Worm (Caenorhabditis elegans) whole organism, L4 larva: ENCODE measurements around the gene F42A9.8.

ENCODE experiments used
- F26F4.8 ChIP-seq: fragments of 200-800 bp; sonication (Bioruptor generic); conservative IDR thresholded peaks from 2 replicates; pipeline ENCODE4 v1.3.6; 2022; ENCODE audit warnings: missing genetic modification characterization, missing compliant biosample characterization
- F49E8.2 ChIP-seq: sonication (generic microtip); optimal IDR thresholded peaks from 2 replicates; lab custom pipeline; 2016; ENCODE audit warnings: missing compliant biosample characterization, mild to moderate bottlenecking, missing genetic modification characterization, borderline replicate concordance
- T26A8.4 ChIP-seq: fragments of 200-800 bp; sonication (Bioruptor generic); IDR thresholded peaks from 2 replicates; pipeline ENCODE4 v1.3.6; 2022; ENCODE audit warnings: missing genetic modification characterization, missing compliant biosample characterization
- ZK337.2 ChIP-seq: fragments of 200-800 bp; sonication (Bioruptor generic); IDR thresholded peaks from 2 replicates; pipeline ENCODE4 v1.3.6; 2022; ENCODE audit warnings: missing genetic modification reagents, missing genetic modification characterization, missing compliant biosample characterization
- aha-1 ChIP-seq: fragments of 150-350 bp; peaks from one replicate; lab custom pipeline; 2014; ENCODE audit warnings: missing biosample characterization, missing genetic modification characterization
- aly-2 ChIP-seq: sonication (generic microtip); optimal IDR thresholded peaks from 2 replicates; lab custom pipeline; 2018; ENCODE audit warnings: missing biosample characterization, missing genetic modification characterization
- attf-4 ChIP-seq: sonication (generic microtip); optimal IDR thresholded peaks from 3 replicates; lab custom pipeline; 2017; ENCODE audit warnings: missing biosample characterization, missing genetic modification characterization
- ceh-32 ChIP-seq: sonication (generic microtip); optimal IDR thresholded peaks from 2 replicates; lab custom pipeline; 2016; ENCODE audit warnings: mild to moderate bottlenecking, missing genetic modification characterization, missing compliant biosample characterization; ENCODE audit not compliant: poor library complexity
- ceh-44 ChIP-seq: fragments of 200-800 bp; sonication (Bioruptor generic); IDR thresholded peaks from 2 replicates; pipeline ENCODE4 v1.3.6; 2022; ENCODE audit warnings: missing genetic modification reagents, missing genetic modification characterization, missing compliant biosample characterization
- ceh-82 ChIP-seq: sonication (generic microtip); optimal IDR thresholded peaks from 2 replicates; lab custom pipeline; 2017; ENCODE audit warnings: missing biosample characterization, missing genetic modification characterization
- ctbp-1 ChIP-seq: fragments of 200-800 bp; sonication (Bioruptor generic); IDR thresholded peaks from 2 replicates; pipeline ENCODE4 v1.3.6; 2022; ENCODE audit warnings: missing genetic modification reagents, missing genetic modification characterization, missing compliant biosample characterization
- daf-12 ChIP-seq: fragments of 150-350 bp; optimal IDR thresholded peaks from 2 replicates; lab custom pipeline; 2014; ENCODE audit warnings: missing biosample characterization, missing genetic modification reagents, missing genetic modification characterization
- daf-19 ChIP-seq: fragments of 200-800 bp; sonication (Bioruptor generic); conservative IDR thresholded peaks from 2 replicates; pipeline ENCODE4 v1.3.6; 2022; ENCODE audit warnings: missing genetic modification characterization, missing compliant biosample characterization
- dmd-8 ChIP-seq: fragments of 200-800 bp; sonication (Bioruptor generic); IDR thresholded peaks from 2 replicates; pipeline ENCODE4 v1.3.6; 2022; ENCODE audit warnings: missing genetic modification characterization, missing compliant biosample characterization
- duxl-1 ChIP-seq: sonication (generic microtip); optimal IDR thresholded peaks from 2 replicates; lab custom pipeline; 2016; ENCODE audit warnings: mild to moderate bottlenecking, missing genetic modification characterization, moderate library complexity, missing compliant biosample characterization; ENCODE audit not compliant: poor library complexity
- egl-27 ChIP-seq: sonication (generic microtip); optimal IDR thresholded peaks from 3 replicates; lab custom pipeline; 2017; ENCODE audit warnings: missing biosample characterization, missing genetic modification reagents, missing genetic modification characterization
- fkh-10 ChIP-seq: fragments of 150-350 bp; optimal IDR thresholded peaks from 2 replicates; lab custom pipeline; 2014; ENCODE audit warnings: missing biosample characterization, missing genetic modification reagents, missing genetic modification characterization
- hif-1 ChIP-seq, 2 experiments: sonication (generic microtip); optimal IDR thresholded peaks; 2 replicates each; lab custom pipeline; 2016 to 2017; ENCODE audit warnings: missing compliant biosample characterization in 2 of 2, missing genetic modification characterization in 2 of 2, missing genetic modification reagents in 2 of 2, missing genotype in 2 of 2, mild to moderate bottlenecking in 1 of 2
- hlh-11 ChIP-seq: fragments of 200-800 bp; sonication (Bioruptor generic); optimal IDR thresholded peaks from 2 replicates; lab custom pipeline; 2018; ENCODE audit warnings: mild to moderate bottlenecking, missing genetic modification characterization, missing compliant biosample characterization
- hlh-30 ChIP-seq: sonication (generic microtip); optimal IDR thresholded peaks from 2 replicates; lab custom pipeline; 2017; ENCODE audit warnings: antibody characterized with exemption, mild to moderate bottlenecking, missing genetic modification characterization, missing compliant biosample characterization; ENCODE audit not compliant: insufficient read depth
- hmg-1.1 ChIP-seq: fragments of 200-800 bp; sonication (Bioruptor generic); IDR thresholded peaks from 2 replicates; pipeline ENCODE4 v1.3.6; 2022; ENCODE audit warnings: missing genetic modification reagents, missing genetic modification characterization, missing compliant biosample characterization
- jun-1 ChIP-seq: fragments of 150-350 bp; optimal IDR thresholded peaks from 2 replicates; lab custom pipeline; 2014; ENCODE audit warnings: missing biosample characterization, missing genetic modification reagents, missing genetic modification characterization
- lin-13 ChIP-seq: fragments of 150-350 bp; optimal IDR thresholded peaks from 2 replicates; lab custom pipeline; 2014; ENCODE audit warnings: missing biosample characterization, missing genetic modification reagents, missing genetic modification characterization
- lin-29 ChIP-seq: fragments of 200-800 bp; sonication (Bioruptor generic); IDR thresholded peaks from 2 replicates; pipeline ENCODE4 v1.3.6; 2022; ENCODE audit warnings: missing genetic modification reagents, missing genetic modification characterization, missing compliant biosample characterization
- lin-38 ChIP-seq: fragments of 200-800 bp; sonication (Bioruptor generic); IDR thresholded peaks from 2 replicates; pipeline ENCODE4 v1.3.6; 2022; ENCODE audit warnings: missing genetic modification reagents, missing genetic modification characterization, missing compliant biosample characterization
- lir-3 ChIP-seq: sonication (generic microtip); optimal IDR thresholded peaks from 2 replicates; lab custom pipeline; 2016; ENCODE audit warnings: mild to moderate bottlenecking, missing genetic modification characterization, missing compliant biosample characterization
- lsy-2 ChIP-seq, 2 experiments: fragments of 150-350 bp in 1 of 2; sonication (generic microtip) in 1 of 2; optimal IDR thresholded peaks; 2 replicates each; lab custom pipeline; 2014 to 2017; ENCODE audit warnings: missing biosample characterization in 2 of 2, missing genetic modification characterization in 2 of 2
- madf-9 ChIP-seq: fragments of 200-800 bp; sonication (Bioruptor generic); conservative IDR thresholded peaks from 2 replicates; pipeline ENCODE4 v1.3.6; 2022; ENCODE audit warnings: missing genetic modification reagents, missing genetic modification characterization, missing compliant biosample characterization
- mes-2 ChIP-seq: sonication (generic microtip); optimal IDR thresholded peaks from 2 replicates; lab custom pipeline; 2016; ENCODE audit warnings: missing genotype, mild to moderate bottlenecking, missing genetic modification characterization, missing compliant biosample characterization; ENCODE audit not compliant: poor library complexity, severe bottlenecking
- nhr-10 ChIP-seq: fragments of 150-350 bp; optimal IDR thresholded peaks from 2 replicates; lab custom pipeline; 2014; ENCODE audit warnings: missing biosample characterization, missing genetic modification characterization
- nhr-102 ChIP-seq: sonication (generic microtip); optimal IDR thresholded peaks from 2 replicates; lab custom pipeline; 2016; ENCODE audit warnings: mild to moderate bottlenecking, missing genetic modification characterization, moderate library complexity, missing compliant biosample characterization
- nhr-237 ChIP-seq: sonication (generic microtip); optimal IDR thresholded peaks from 2 replicates; lab custom pipeline; 2017; ENCODE audit warnings: missing biosample characterization, missing genetic modification characterization
- nhr-28 ChIP-seq: fragments of 150-350 bp; optimal IDR thresholded peaks from 2 replicates; lab custom pipeline; 2014; ENCODE audit warnings: missing biosample characterization, missing genetic modification characterization
- nhr-48 ChIP-seq: sonication (generic microtip); optimal IDR thresholded peaks from 2 replicates; lab custom pipeline; 2016; ENCODE audit warnings: mild to moderate bottlenecking, missing genetic modification characterization, missing compliant biosample characterization
- nhr-76 ChIP-seq: fragments of 150-350 bp; optimal IDR thresholded peaks from 2 replicates; lab custom pipeline; 2014; ENCODE audit warnings: missing biosample characterization, missing genetic modification characterization
- pha-4 ChIP-seq, 2 experiments: fragments of 150-350 bp in 1 of 2; fragments of 200-800 bp in 1 of 2; sonication (Bioruptor generic) in 1 of 2; IDR thresholded peaks in 1 of 2; optimal IDR thresholded peaks in 1 of 2; 2 replicates each; pipeline versions ENCODE4 v1.3.6 to Lab custom; 2014 to 2022; ENCODE audit warnings: missing genetic modification characterization in 2 of 2, missing genetic modification reagents in 2 of 2, missing biosample characterization in 1 of 2, missing compliant biosample characterization in 1 of 2
- pqm-1 ChIP-seq: sonication (generic microtip); optimal IDR thresholded peaks from 2 replicates; lab custom pipeline; 2017; ENCODE audit warnings: missing biosample characterization, missing genetic modification characterization
- skn-1 ChIP-seq: fragments of 150-350 bp; optimal IDR thresholded peaks from 2 replicates; lab custom pipeline; 2014; ENCODE audit warnings: missing biosample characterization, missing genetic modification characterization
- spr-3 ChIP-seq: fragments of 200-800 bp; sonication (Bioruptor generic); optimal IDR thresholded peaks from 2 replicates; lab custom pipeline; 2018; ENCODE audit warnings: mild to moderate bottlenecking, missing genetic modification characterization, missing compliant biosample characterization
- tag-97 ChIP-seq: fragments of 200-800 bp; sonication (Bioruptor generic); IDR thresholded peaks from 2 replicates; pipeline ENCODE4 v1.3.6; 2022; ENCODE audit warnings: missing genetic modification characterization, missing compliant biosample characterization
- unc-130 ChIP-seq: sonication (generic microtip); optimal IDR thresholded peaks from 2 replicates; lab custom pipeline; 2016; ENCODE audit warnings: missing genetic modification reagents, missing genetic modification characterization, missing compliant biosample characterization
- vab-7 ChIP-seq: fragments of 200-800 bp; sonication (Bioruptor generic); IDR thresholded peaks from 2 replicates; pipeline ENCODE4 v1.3.6; 2022; ENCODE audit warnings: missing genetic modification reagents, missing genetic modification characterization, missing compliant biosample characterization
- zfp-2 ChIP-seq: sonication (generic microtip); optimal IDR thresholded peaks from 2 replicates; lab custom pipeline; 2016; ENCODE audit warnings: mild to moderate bottlenecking, missing genetic modification characterization, missing compliant biosample characterization
- zfp-3 ChIP-seq: fragments of 200-800 bp; sonication (Bioruptor generic); conservative IDR thresholded peaks from 2 replicates; pipeline ENCODE4 v1.3.6; 2022; ENCODE audit warnings: missing genetic modification reagents, missing genetic modification characterization, missing compliant biosample characterization
- zip-11 ChIP-seq: fragments of 200-800 bp; sonication (Bioruptor generic); IDR thresholded peaks from 2 replicates; pipeline ENCODE4 v1.3.6; 2022; ENCODE audit warnings: missing genetic modification characterization, missing compliant biosample characterization
- zip-2 ChIP-seq: fragments of 150-350 bp; optimal IDR thresholded peaks from 2 replicates; lab custom pipeline; 2014; ENCODE audit warnings: missing biosample characterization, missing genetic modification characterization
- ztf-11 ChIP-seq: fragments of 150-350 bp; optimal IDR thresholded peaks from 2 replicates; lab custom pipeline; 2014; ENCODE audit warnings: missing biosample characterization, missing genetic modification characterization

F42A9.8 gene

ce11 chrIV:8629609-8630052 lies 11.0 kb upstream of the F42A9.8 start (continued):
- TF ChIP-seq mes-2 (peak; percentile 14), aha-1 (tag; lab: Kevin White, UChicago) (peak; percentile 95), zip-2 (tag; lab: Kevin White, UChicago) (no peak), aly-2 (tag; lab: Kevin White, UChicago) (no peak), hlh-30 (tag; lab: Kevin White, UChicago) (peak; percentile 33), zfp-2 (tag; lab: Kevin White, UChicago) (no peak), zip-11 (GFP tag; lab: Robert Waterston, UW) (no peak), nhr-102 (no peak), zfp-3 (GFP tag; lab: Robert Waterston, UW) (no peak), lir-3 (tag; lab: Kevin White, UChicago) (no peak), attf-4 (tag; lab: Kevin White, UChicago) (no peak), nhr-76 (tag; lab: Kevin White, UChicago) (no peak), lin-29 (GFP tag; lab: Robert Waterston, UW) (no peak), nhr-28 (tag; lab: Kevin White, UChicago) (no peak), ceh-44 (GFP tag; lab: Robert Waterston, UW) (no peak), nhr-237 (no peak), madf-9 (GFP tag; lab: Robert Waterston, UW) (no peak), hmg-1.1 (GFP tag; lab: Robert Waterston, UW) (peak; percentile 68), lin-13 (GFP tag; lab: Kevin White, UChicago) (no peak), fkh-10 (GFP tag; lab: Kevin White, UChicago) (peak; percentile 7), ceh-32 (tag; lab: Kevin White, UChicago) (no peak), pha-4 (GFP tag; IDR thresholded peaks at IDR 0.05; lab: Robert Waterston, UW) (no peak), pha-4 (tag; optimal IDR thresholded peaks at IDR 0.05; lab: Kevin White, UChicago) (no peak), hif-1 (tag; optimal IDR thresholded peaks at IDR 0.05; lab: Kevin White, UChicago) (no peak), unc-130 (no peak), ztf-11 (tag; lab: Kevin White, UChicago) (no peak), nhr-48 (tag; lab: Kevin White, UChicago) (no peak), skn-1 (tag; lab: Kevin White, UChicago) (no peak), pqm-1 (tag; lab: Kevin White, UChicago) (no peak), F49E8.2 (tag; lab: Kevin White, UChicago) (no peak), vab-7 (GFP tag; lab: Robert Waterston, UW) (no peak), tag-97 (GFP tag; lab: Robert Waterston, UW) (no peak), T26A8.4 (no peak), ctbp-1 (GFP tag; lab: Robert Waterston, UW) (peak; percentile 55; the same call in 1 of the 2 replicates), jun-1 (tag; lab: Kevin White, UChicago) (no peak), hlh-11 (tag; lab: Kevin White, UChicago) (peak; percentile 51), daf-12 (tag; lab: Kevin White, UChicago) (no peak), duxl-1 (tag; lab: Kevin White, UChicago) (no peak), nhr-10 (tag; lab: Kevin White, UChicago) (no peak), F26F4.8 (GFP tag; lab: Robert Waterston, UW) (no peak), lin-38 (GFP tag; lab: Robert Waterston, UW) (no peak), spr-3 (GFP tag; lab: Kevin White, UChicago) (no peak), daf-19 (GFP tag; lab: Robert Waterston, UW) (no peak), egl-27 (tag; lab: Kevin White, UChicago) (no peak), lsy-2 (tag; optimal IDR thresholded peaks at IDR 0.05; lab: Kevin White, UChicago) (peak; percentile 29 to 50), ceh-82 (tag; lab: Kevin White, UChicago) (no peak), ZK337.2 (GFP tag; lab: Robert Waterston, UW) (no peak), dmd-8 (GFP tag; lab: Robert Waterston, UW) (no peak)
